Worm (Caenorhabditis elegans) whole organism, young adult: Measurements from ENCODE around the gene daam-1.
A peak's percentile ranks its signal among the peaks of the same experiment; 100 is the strongest.

Experiments used
- B0261.1 ChIP-seq: sonication (generic microtip); optimal IDR thresholded peaks from 2 replicates; lab custom pipeline; 2016; ENCODE audit warnings: mild to moderate bottlenecking, missing genetic modification characterization, moderate library complexity, missing compliant biosample characterization
- C17E4.6 ChIP-seq: fragments of 200-800 bp; sonication (Bioruptor generic); IDR thresholded peaks from 2 replicates; pipeline ENCODE4 v1.3.6; 2022; ENCODE audit warnings: missing genetic modification reagents, missing genetic modification characterization, missing compliant biosample characterization
- D2030.7 ChIP-seq: fragments of 200-800 bp; sonication (Bioruptor generic); IDR thresholded peaks from 2 replicates; pipeline ENCODE4 v1.3.6; 2022; ENCODE audit warnings: missing genetic modification reagents, missing genetic modification characterization, missing compliant biosample characterization
- F49E8.2 ChIP-seq: sonication (generic microtip); optimal IDR thresholded peaks from 3 replicates; lab custom pipeline; 2017; ENCODE audit warnings: missing genetic modification characterization, mild to moderate bottlenecking, missing compliant biosample characterization, antibody characterized with exemption, moderate library complexity; ENCODE audit not compliant: insufficient read depth
- K11D2.4 ChIP-seq: fragments of 200-800 bp; sonication (Bioruptor generic); IDR thresholded peaks from 2 replicates; pipeline ENCODE4 v1.3.6; 2022; ENCODE audit warnings: missing genetic modification reagents, missing genetic modification characterization, missing compliant biosample characterization
- K12H6.12 ChIP-seq: fragments of 200-800 bp; sonication (Bioruptor generic); optimal IDR thresholded peaks from 2 replicates; lab custom pipeline; 2018; ENCODE audit warnings: mild to moderate bottlenecking, missing genetic modification characterization, missing compliant biosample characterization
- Y67H2A.10 ChIP-seq: fragments of 200-800 bp; sonication (Bioruptor generic); conservative IDR thresholded peaks from 2 replicates; pipeline ENCODE4 v1.3.6; 2022; ENCODE audit warnings: missing genetic modification reagents, missing genetic modification characterization, missing compliant biosample characterization
- Y79H2A.3 ChIP-seq: fragments of 200-800 bp; sonication (Bioruptor generic); conservative IDR thresholded peaks from 2 replicates; pipeline ENCODE4 v1.3.6; 2022; ENCODE audit warnings: missing genetic modification reagents, missing genetic modification characterization, missing compliant biosample characterization
- Y95B8A.8 ChIP-seq: fragments of 200-800 bp; sonication (Bioruptor generic); IDR thresholded peaks from 2 replicates; pipeline ENCODE4 v1.3.6; 2022; ENCODE audit warnings: missing genetic modification reagents, missing genetic modification characterization, missing compliant biosample characterization
- ZK185.1 ChIP-seq: sonication (generic microtip); optimal IDR thresholded peaks from 2 replicates; lab custom pipeline; 2016; ENCODE audit warnings: mild to moderate bottlenecking, missing genetic modification characterization, missing compliant biosample characterization; ENCODE audit not compliant: poor library complexity, severe bottlenecking
- aptf-3 ChIP-seq: fragments of 200-800 bp; sonication (Bioruptor generic); IDR thresholded peaks from 2 replicates; pipeline ENCODE4 v1.3.6; 2022; ENCODE audit warnings: missing genetic modification characterization, missing compliant biosample characterization
- athp-1 ChIP-seq: sonication (generic microtip); optimal IDR thresholded peaks from 2 replicates; lab custom pipeline; 2017; ENCODE audit warnings: mild to moderate bottlenecking, missing genetic modification characterization, missing compliant biosample characterization
- attf-3 ChIP-seq: fragments of 200-800 bp; sonication (Bioruptor generic); conservative IDR thresholded peaks from 2 replicates; pipeline ENCODE4 v1.3.6; 2022; ENCODE audit warnings: missing genetic modification reagents, missing genetic modification characterization, missing compliant biosample characterization
- cebp-1 ChIP-seq, 2 experiments: fragments of 200-800 bp in 1 of 2; sonication (Bioruptor generic) in 1 of 2; sonication (generic microtip) in 1 of 2; IDR thresholded peaks in 1 of 2; optimal IDR thresholded peaks in 1 of 2; 2 replicates each; pipeline versions ENCODE4 v1.3.6 to Lab custom; 2017 to 2022; ENCODE audit warnings: missing compliant biosample characterization in 2 of 2, missing genetic modification characterization in 2 of 2, mild to moderate bottlenecking in 1 of 2, missing genetic modification reagents in 1 of 2, moderate library complexity in 1 of 2
- ceh-58 ChIP-seq: fragments of 200-800 bp; sonication (Bioruptor generic); IDR thresholded peaks from 2 replicates; pipeline ENCODE4 v1.3.6; 2022; ENCODE audit warnings: missing genetic modification characterization, missing compliant biosample characterization
- dox-1 ChIP-seq: fragments of 200-800 bp; sonication (Bioruptor generic); IDR thresholded peaks from 2 replicates; pipeline ENCODE4 v1.3.6; 2022; ENCODE audit warnings: missing genetic modification reagents, missing genetic modification characterization, missing compliant biosample characterization
- dpl-1 ChIP-seq: fragments of 150-350 bp; optimal IDR thresholded peaks from 2 replicates; lab custom pipeline; 2014; ENCODE audit warnings: missing biosample characterization, missing genetic modification reagents, missing genetic modification characterization
- efl-1 ChIP-seq: fragments of 150-350 bp; optimal IDR thresholded peaks from 2 replicates; lab custom pipeline; 2014; ENCODE audit warnings: missing biosample characterization, missing genetic modification reagents, missing genetic modification characterization
- hlh-12 ChIP-seq: sonication (generic microtip); optimal IDR thresholded peaks from 2 replicates; lab custom pipeline; 2016; ENCODE audit warnings: missing genetic modification characterization, missing compliant biosample characterization
- hmg-1.2 ChIP-seq: fragments of 200-800 bp; sonication (Bioruptor generic); IDR thresholded peaks from 2 replicates; pipeline ENCODE4 v1.3.6; 2022; ENCODE audit warnings: missing genetic modification reagents, missing genetic modification characterization, missing compliant biosample characterization
- hmg-20 ChIP-seq: fragments of 200-800 bp; sonication (Bioruptor generic); IDR thresholded peaks from 2 replicates; pipeline ENCODE4 v1.3.6; 2022; ENCODE audit warnings: missing genetic modification reagents, missing genetic modification characterization, missing compliant biosample characterization
- lag-1 ChIP-seq: fragments of 200-800 bp; sonication (Bioruptor generic); IDR thresholded peaks from 2 replicates; pipeline ENCODE4 v1.3.6; 2022; ENCODE audit warnings: missing genetic modification reagents, missing genetic modification characterization, missing compliant biosample characterization
- let-607 ChIP-seq, 2 experiments: fragments of 200-800 bp in 1 of 2; sonication (Bioruptor generic) in 1 of 2; sonication (generic microtip) in 1 of 2; optimal IDR thresholded peaks; 2 replicates each; lab custom pipeline; 2016 to 2018; ENCODE audit warnings: mild to moderate bottlenecking in 2 of 2, missing compliant biosample characterization in 2 of 2, missing genetic modification characterization in 2 of 2, moderate library complexity in 2 of 2, missing genotype in 1 of 2
- lsy-27 ChIP-seq: sonication (generic microtip); optimal IDR thresholded peaks from 2 replicates; lab custom pipeline; 2017; ENCODE audit warnings: missing genetic modification characterization, mild to moderate bottlenecking, missing compliant biosample characterization, antibody characterized with exemption, missing genotype, borderline replicate concordance; ENCODE audit not compliant: insufficient read depth
- madf-10 ChIP-seq: sonication (generic microtip); optimal IDR thresholded peaks from 2 replicates; lab custom pipeline; 2016; ENCODE audit warnings: mild to moderate bottlenecking, missing genetic modification characterization, missing compliant biosample characterization
- mel-28 ChIP-seq: sonication (generic microtip); optimal IDR thresholded peaks from 2 replicates; lab custom pipeline; 2016; ENCODE audit warnings: borderline replicate concordance, mild to moderate bottlenecking, missing genetic modification characterization, missing compliant biosample characterization
- nfya-1 ChIP-seq: sonication (generic microtip); optimal IDR thresholded peaks from 2 replicates; lab custom pipeline; 2017; ENCODE audit warnings: antibody characterized with exemption, missing compliant biosample characterization, missing genetic modification characterization, borderline replicate concordance; ENCODE audit not compliant: insufficient read depth
- nhr-80 ChIP-seq: sonication (generic microtip); optimal IDR thresholded peaks from 2 replicates; lab custom pipeline; 2016; ENCODE audit warnings: missing genetic modification characterization, missing compliant biosample characterization
- nhr-90 ChIP-seq: sonication (generic microtip); optimal IDR thresholded peaks from 2 replicates; lab custom pipeline; 2016; ENCODE audit warnings: missing genotype, mild to moderate bottlenecking, missing genetic modification characterization, missing compliant biosample characterization
- pbrm-1 ChIP-seq: fragments of 200-800 bp; sonication (Bioruptor generic); IDR thresholded peaks from 2 replicates; pipeline ENCODE4 v1.3.6; 2022; ENCODE audit warnings: missing genetic modification reagents, missing genetic modification characterization, missing compliant biosample characterization
- pha-4 ChIP-seq: fragments of 150-350 bp; sonication (generic microtip); optimal IDR thresholded peaks from 2 replicates; lab custom pipeline; 2014; ENCODE audit warnings: missing biosample characterization, missing genetic modification reagents, missing genetic modification characterization
- rcor-1 ChIP-seq: fragments of 200-800 bp; sonication (Bioruptor generic); IDR thresholded peaks from 2 replicates; pipeline ENCODE4 v1.3.6; 2022; ENCODE audit warnings: missing genetic modification reagents, missing genetic modification characterization, missing compliant biosample characterization
- rec-8 ChIP-seq, 2 experiments: sonication (generic microtip); optimal IDR thresholded peaks; 2 replicates each; lab custom pipeline; 2016; ENCODE audit warnings: mild to moderate bottlenecking in 2 of 2, missing genetic modification characterization in 2 of 2, missing genetic modification reagents in 2 of 2, missing genotype in 2 of 2, missing biosample characterization in 1 of 2, missing compliant biosample characterization in 1 of 2, moderate library complexity in 1 of 2
- repo-1 ChIP-seq: sonication (generic microtip); optimal IDR thresholded peaks from 2 replicates; lab custom pipeline; 2017; ENCODE audit warnings: mild to moderate bottlenecking, missing genetic modification characterization, missing compliant biosample characterization
- sdz-38 ChIP-seq: sonication (generic microtip); optimal IDR thresholded peaks from 2 replicates; lab custom pipeline; 2016; ENCODE audit warnings: missing genotype, missing genetic modification characterization, missing compliant biosample characterization
- sea-2 ChIP-seq: fragments of 200-800 bp; sonication (Bioruptor generic); IDR thresholded peaks from 2 replicates; pipeline ENCODE4 v1.3.6; 2022; ENCODE audit warnings: missing genetic modification characterization, missing compliant biosample characterization
- sptf-2 ChIP-seq: fragments of 200-800 bp; sonication (Bioruptor generic); optimal IDR thresholded peaks from 2 replicates; lab custom pipeline; 2018; ENCODE audit warnings: mild to moderate bottlenecking, missing genetic modification characterization, missing compliant biosample characterization
- tbp1 ChIP-seq: fragments of 200-800 bp; sonication (Bioruptor generic); optimal IDR thresholded peaks from 2 replicates; lab custom pipeline; 2018; ENCODE audit warnings: mild to moderate bottlenecking, missing genetic modification characterization, missing compliant biosample characterization
- tlf-1 ChIP-seq: fragments of 200-800 bp; sonication (Bioruptor generic); optimal IDR thresholded peaks from 2 replicates; lab custom pipeline; 2018; ENCODE audit warnings: mild to moderate bottlenecking, missing genetic modification characterization, missing compliant biosample characterization
- unc-130 ChIP-seq: sonication (generic microtip); optimal IDR thresholded peaks from 2 replicates; lab custom pipeline; 2016; ENCODE audit warnings: missing genetic modification reagents, missing genetic modification characterization, missing compliant biosample characterization
- xnd-1 ChIP-seq: sonication (generic microtip); optimal IDR thresholded peaks from 2 replicates; lab custom pipeline; 2016; ENCODE audit warnings: missing genotype, missing genetic modification reagents, missing genetic modification characterization, missing compliant biosample characterization
- zim-3 ChIP-seq: sonication (generic microtip); optimal IDR thresholded peaks from 2 replicates; lab custom pipeline; 2017; ENCODE audit warnings: mild to moderate bottlenecking, missing genetic modification characterization, moderate library complexity, missing compliant biosample characterization
- ztf-18 ChIP-seq: sonication (generic microtip); optimal IDR thresholded peaks from 2 replicates; lab custom pipeline; 2016; ENCODE audit warnings: missing genotype, mild to moderate bottlenecking, missing genetic modification characterization, missing compliant biosample characterization
- ztf-28 ChIP-seq: fragments of 200-800 bp; sonication (Bioruptor generic); IDR thresholded peaks from 2 replicates; pipeline ENCODE4 v1.3.6; 2022; ENCODE audit warnings: missing genetic modification reagents, missing genetic modification characterization, missing compliant biosample characterization
- ztf-3 ChIP-seq: fragments of 200-800 bp; sonication (Bioruptor generic); optimal IDR thresholded peaks from 2 replicates; lab custom pipeline; 2018; ENCODE audit warnings: mild to moderate bottlenecking, missing genetic modification characterization, missing compliant biosample characterization
- ztf-6 ChIP-seq: fragments of 200-800 bp; sonication (Bioruptor generic); IDR thresholded peaks from 2 replicates; pipeline ENCODE4 v1.3.6; 2022; ENCODE audit warnings: missing genetic modification reagents, missing genetic modification characterization, missing compliant biosample characterization

daam-1 gene

ce11 chrV:103043-103702 lies 19.5 kb upstream of the daam-1 start (continued):
- TF ChIP-seq sptf-2 (no peak), K12H6.12 (tag; lab: Kevin White, UChicago) (no peak), sea-2 (no peak), repo-1 (peak; percentile 1), hlh-12 (tag; lab: Kevin White, UChicago) (no peak), hmg-20 (GFP tag; lab: Robert Waterston, UW) (0 out of 2 replicates have a peak, but pooled peaks have one; percentile 6), Y67H2A.10 (GFP tag; lab: Robert Waterston, UW) (no peak), efl-1 (no peak), tbp1 (GFP tag; lab: Kevin White, UChicago) (peak; percentile 41), madf-10 (tag; lab: Kevin White, UChicago) (no peak), ztf-6 (GFP tag; lab: Robert Waterston, UW) (no peak), pbrm-1 (GFP tag; lab: Robert Waterston, UW) (peak; percentile 70), C17E4.6 (no peak), ZK185.1 (no peak), sdz-38 (tag; lab: Kevin White, UChicago) (no peak), ztf-28 (GFP tag; lab: Robert Waterston, UW) (no peak), D2030.7 (peak; percentile 27; the same call in 1 of the 2 replicates), attf-3 (GFP tag; lab: Robert Waterston, UW) (0 out of 2 replicates have a peak, but pooled peaks have one; percentile 22), nfya-1 (tag; lab: Kevin White, UChicago) (no peak), hmg-1.2 (GFP tag; lab: Robert Waterston, UW) (peak; percentile 44), F49E8.2 (tag; lab: Kevin White, UChicago) (peak; percentile 91), nhr-80 (tag; lab: Kevin White, UChicago) (no peak), pha-4 (tag; lab: Kevin White, UChicago) (no peak), dpl-1 (GFP tag; lab: Kevin White, UChicago) (no peak), let-607 (tag; optimal IDR thresholded peaks at IDR 0.05; lab: Kevin White, UChicago) (peak in 1 of 2 experiments; percentile 1), tlf-1 (GFP tag; lab: Kevin White, UChicago) (peak; percentile 12), lag-1 (GFP tag; lab: Robert Waterston, UW) (no peak), ceh-58 (GFP tag; lab: Robert Waterston, UW) (0 out of 2 replicates have a peak, but pooled peaks have one; percentile 71), athp-1 (tag; lab: Kevin White, UChicago) (peak; percentile 32), rec-8 (tag; optimal IDR thresholded peaks at IDR 0.05; lab: Kevin White, UChicago) (no peak), dox-1 (GFP tag; lab: Robert Waterston, UW) (no peak), mel-28 (tag; lab: Kevin White, UChicago) (no peak), B0261.1 (tag; lab: Kevin White, UChicago) (no peak), Y95B8A.8 (no peak), Y79H2A.3 (GFP tag; lab: Robert Waterston, UW) (no peak), nhr-90 (tag; lab: Kevin White, UChicago) (no peak), cebp-1 (GFP tag; IDR thresholded peaks at IDR 0.05; lab: Robert Waterston, UW) (no peak), cebp-1 (tag; optimal IDR thresholded peaks at IDR 0.05; lab: Kevin White, UChicago) (peak; percentile 29), K11D2.4 (GFP tag; lab: Robert Waterston, UW) (no peak), unc-130 (GFP tag; lab: Kevin White, UChicago) (peak; percentile 28), rcor-1 (GFP tag; lab: Robert Waterston, UW) (peak; percentile 66; the same call in 1 of the 2 replicates), aptf-3 (GFP tag; lab: Robert Waterston, UW) (0 out of 2 replicates have a peak, but pooled peaks have one; percentile 60), zim-3 (tag; lab: Kevin White, UChicago) (peak; percentile 61), ztf-18 (tag; lab: Kevin White, UChicago) (no peak), lsy-27 (tag; lab: Kevin White, UChicago) (no peak), ztf-3 (no peak), xnd-1 (tag; lab: Kevin White, UChicago) (no peak)
